ENCODE assay signal across 1 fruit fly cellular context in the genomic region with DNA sequence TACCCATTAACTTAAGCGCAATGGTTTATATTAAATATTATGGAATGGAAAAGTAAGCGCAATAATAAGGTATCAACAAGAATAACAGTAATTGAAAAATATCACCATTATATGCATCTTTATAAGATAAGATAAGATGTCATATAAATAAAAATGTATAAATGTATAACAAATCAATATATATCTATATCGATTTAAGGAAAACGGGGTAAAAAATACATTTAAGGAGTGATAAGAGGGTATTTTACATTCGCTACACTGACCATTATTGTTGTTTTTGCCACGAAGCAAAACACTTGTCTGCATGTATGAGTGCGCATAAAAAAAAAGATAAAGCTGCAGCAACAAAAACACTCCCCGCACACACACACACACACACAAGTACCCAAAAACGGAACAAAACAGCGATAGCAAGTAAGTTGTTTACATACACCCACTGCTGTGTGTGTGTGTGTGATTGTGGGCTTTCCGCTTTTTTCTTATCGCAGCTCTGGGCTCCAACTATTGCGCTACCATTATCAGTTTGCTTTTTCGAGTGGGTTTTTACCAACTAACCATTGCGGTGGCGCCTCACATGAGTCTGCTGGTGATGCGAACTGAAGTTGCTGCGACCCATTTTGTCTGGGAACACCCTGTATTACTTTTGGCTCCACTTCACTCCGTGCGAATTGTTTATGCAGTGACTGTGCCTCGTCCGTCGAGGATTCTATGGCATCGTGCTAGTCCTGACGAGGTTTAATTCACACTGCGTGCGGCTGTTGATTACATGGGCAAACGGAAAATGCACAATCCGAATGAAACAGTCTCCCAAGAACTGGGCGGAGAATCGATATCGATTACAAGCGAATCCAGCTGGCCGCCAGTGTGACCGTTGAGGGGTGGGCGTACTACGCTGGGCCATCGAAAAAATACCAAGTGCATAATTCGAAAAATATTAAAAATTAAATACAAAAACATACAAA.
TF ChIP-seq lines count a peak whose summit lies in the region.

A gene (minus strand): TSS at position 829 of the 962 bp plus-strand sequence.

TF ChIP-seq in whole organism, embryonic, 481 proteins besides CTCF, POLR2A, EP300 and RAD21 (continued from another document and continues in another):
- TF ChIP-seq hkb (optimal IDR thresholded peaks at IDR 0.05; lab: Kevin White, UChicago): no peak
- TF ChIP-seq hkb (GFP tag; IDR thresholded peaks at IDR 0.05; lab: Robert Waterston, UW): peak; percentile 63
- peak; percentile 38 for TF ChIP-seq Fer1 (GFP tag; optimal IDR thresholded peaks at IDR 0.05; lab: Kevin White, UChicago)
- TF ChIP-seq insv (GFP tag; optimal IDR thresholded peaks at IDR 0.05; lab: Kevin White, UChicago): peak in 1 of 2 experiments; percentile 17
- peak; percentile 78 for TF ChIP-seq nmo (GFP tag; optimal IDR thresholded peaks at IDR 0.05; lab: Kevin White, UChicago)
- peak; percentile 15 for TF ChIP-seq lilli (GFP tag; optimal IDR thresholded peaks at IDR 0.05; lab: Kevin White, UChicago)
- no peak for TF ChIP-seq Neu2 (GFP tag; optimal IDR thresholded peaks at IDR 0.05; lab: Kevin White, UChicago; ENCODE audit: borderline replicate concordance)
- TF ChIP-seq tap (tag; optimal IDR thresholded peaks at IDR 0.05; lab: Kevin White, UChicago): peak; percentile 7
- TF ChIP-seq CG9437 (GFP tag; optimal IDR thresholded peaks at IDR 0.05; lab: Kevin White, UChicago): peak; percentile 38
- no peak for TF ChIP-seq Gsc (GFP tag; IDR thresholded peaks at IDR 0.05; lab: Robert Waterston, UW)
- 0 out of 2 replicates have a peak, but pooled peaks have one; percentile 34 for TF ChIP-seq CG4730 (GFP tag; IDR thresholded peaks at IDR 0.05; lab: Robert Waterston, UW)
- TF ChIP-seq CG4404 (GFP tag; IDR thresholded peaks at IDR 0.05; lab: Robert Waterston, UW): no peak
- peak; percentile 19 for TF ChIP-seq CG10431 (GFP tag; optimal IDR thresholded peaks at IDR 0.05; lab: Kevin White, UChicago)
- TF ChIP-seq zen (tag; optimal IDR thresholded peaks at IDR 0.05; lab: Kevin White, UChicago): no peak
- peak; percentile 52; the same call in 1 of the 4 replicates for TF ChIP-seq Dll (GFP tag; IDR thresholded peaks at IDR 0.05; lab: Robert Waterston, UW; ENCODE audit: partially characterized antibody)
- TF ChIP-seq CG10147 (GFP tag; optimal IDR thresholded peaks at IDR 0.05; lab: Kevin White, UChicago): no peak
- peak; percentile 72 for TF ChIP-seq CG15269 (tag; optimal IDR thresholded peaks at IDR 0.05; lab: Kevin White, UChicago)
- TF ChIP-seq dmrt11E (tag; optimal IDR thresholded peaks at IDR 0.05; lab: Kevin White, UChicago): no peak
- TF ChIP-seq pfk (GFP tag; optimal IDR thresholded peaks at IDR 0.05; lab: Kevin White, UChicago): no peak
- peak; percentile 45; the same call in 1 of the 2 replicates for TF ChIP-seq E2f2 (GFP tag; IDR thresholded peaks at IDR 0.05; lab: Robert Waterston, UW)
- TF ChIP-seq CG7928 (GFP tag; optimal IDR thresholded peaks at IDR 0.05; lab: Kevin White, UChicago): peak; percentile 23
- no peak for TF ChIP-seq zen2 (GFP tag; IDR thresholded peaks at IDR 0.05; lab: Robert Waterston, UW; ENCODE audit: partially characterized antibody)
- no peak for TF ChIP-seq CG12071 (GFP tag; optimal IDR thresholded peaks at IDR 0.05; lab: Kevin White, UChicago)
- no peak for TF ChIP-seq pan (optimal IDR thresholded peaks at IDR 0.05; lab: Kevin White, UChicago)
- peak in 1 of 2 experiments; percentile 30 for TF ChIP-seq pan (GFP tag; optimal IDR thresholded peaks at IDR 0.05 in 1 of 2, IDR thresholded peaks at IDR 0.05 in 1 of 2)
- no peak for TF ChIP-seq Ada2b (GFP tag; IDR thresholded peaks at IDR 0.05; lab: Robert Waterston, UW)
- TF ChIP-seq zf30C (GFP tag; optimal IDR thresholded peaks at IDR 0.05; lab: Kevin White, UChicago): peak; percentile 5
- TF ChIP-seq Doc3 (GFP tag; IDR thresholded peaks at IDR 0.05; lab: Robert Waterston, UW; ENCODE audit: partially characterized antibody): no peak
- TF ChIP-seq CG17612 (GFP tag; IDR thresholded peaks at IDR 0.05; lab: Robert Waterston, UW): no peak
- TF ChIP-seq CG3995 (GFP tag; optimal IDR thresholded peaks at IDR 0.05; lab: Kevin White, UChicago): no peak
- no peak for TF ChIP-seq MTF-1 (GFP tag; optimal IDR thresholded peaks at IDR 0.05; lab: Kevin White, UChicago; ENCODE audit: borderline replicate concordance)
- TF ChIP-seq CG6272 (GFP tag; IDR thresholded peaks at IDR 0.05; lab: Robert Waterston, UW): no peak
- peak; percentile 14 for TF ChIP-seq CG17829 (tag; optimal IDR thresholded peaks at IDR 0.05; lab: Kevin White, UChicago)
- TF ChIP-seq NFAT (GFP tag; IDR thresholded peaks at IDR 0.05; lab: Robert Waterston, UW): peak; percentile 28; the same call in 1 of the 2 replicates
- no peak for TF ChIP-seq Max (GFP tag; optimal IDR thresholded peaks at IDR 0.05; lab: Kevin White, UChicago)
- TF ChIP-seq TFAM (GFP tag; optimal IDR thresholded peaks at IDR 0.05; lab: Kevin White, UChicago): no peak
- peak; percentile 38 for TF ChIP-seq Sry-β (GFP tag; optimal IDR thresholded peaks at IDR 0.05; lab: Kevin White, UChicago)
- TF ChIP-seq schlank (tag; optimal IDR thresholded peaks at IDR 0.05; lab: Kevin White, UChicago): peak; percentile 0
- no peak for TF ChIP-seq fru (optimal IDR thresholded peaks at IDR 0.05; lab: Kevin White, UChicago)
- peak; percentile 44 for TF ChIP-seq Asciz (GFP tag; optimal IDR thresholded peaks at IDR 0.05; lab: Kevin White, UChicago)
- TF ChIP-seq lbe (GFP tag; optimal IDR thresholded peaks at IDR 0.05; lab: Kevin White, UChicago): peak; percentile 57
- no peak for TF ChIP-seq Hr39 (optimal IDR thresholded peaks at IDR 0.05; lab: Kevin White, UChicago)
- peak in 1 of 2 experiments; percentile 64 for TF ChIP-seq Pdp1 (GFP tag; optimal IDR thresholded peaks at IDR 0.05; lab: Kevin White, UChicago)
- peak; percentile 33 for TF ChIP-seq Mad (GFP tag; optimal IDR thresholded peaks at IDR 0.05; lab: Kevin White, UChicago)
- TF ChIP-seq CG7839 (tag; optimal IDR thresholded peaks at IDR 0.05; lab: Kevin White, UChicago): peak; percentile 74
- peak; percentile 34 for TF ChIP-seq dm (GFP tag; optimal IDR thresholded peaks at IDR 0.05; lab: Kevin White, UChicago)
- no peak for TF ChIP-seq luna (GFP tag; optimal IDR thresholded peaks at IDR 0.05; lab: Kevin White, UChicago)
- TF ChIP-seq ftz-f1 (GFP tag; optimal IDR thresholded peaks at IDR 0.05; lab: Kevin White, UChicago): peak; percentile 29
- peak; percentile 26; the same call in 1 of the 2 replicates for TF ChIP-seq Ravus (GFP tag; IDR thresholded peaks at IDR 0.05; lab: Robert Waterston, UW)
- no peak for TF ChIP-seq pita (GFP tag; optimal IDR thresholded peaks at IDR 0.05; lab: Kevin White, UChicago)
- peak; percentile 32 for TF ChIP-seq HLH54F (GFP tag; optimal IDR thresholded peaks at IDR 0.05; lab: Kevin White, UChicago)
- peak; percentile 36 for TF ChIP-seq CG15514 (GFP tag; optimal IDR thresholded peaks at IDR 0.05; lab: Kevin White, UChicago)
- TF ChIP-seq Dref (GFP tag; IDR thresholded peaks at IDR 0.05; lab: Robert Waterston, UW): peak; percentile 76
- TF ChIP-seq CG30020 (tag; optimal IDR thresholded peaks at IDR 0.05; lab: Kevin White, UChicago): peak; percentile 61
- peak; percentile 50 for TF ChIP-seq ERR (GFP tag; optimal IDR thresholded peaks at IDR 0.05; lab: Kevin White, UChicago)
- TF ChIP-seq tx (GFP tag; optimal IDR thresholded peaks at IDR 0.05; lab: Kevin White, UChicago): peak; percentile 18
- peak; percentile 63 for TF ChIP-seq CG1603 (tag; optimal IDR thresholded peaks at IDR 0.05; lab: Kevin White, UChicago)
- 0 out of 3 replicates have a peak, but pooled peaks have one; percentile 49 for TF ChIP-seq vnd (GFP tag; IDR thresholded peaks at IDR 0.05; lab: Robert Waterston, UW; ENCODE audit: partially characterized antibody)
- peak; percentile 64 for TF ChIP-seq CG34422 (GFP tag; IDR thresholded peaks at IDR 0.05; lab: Robert Waterston, UW)
- no peak for TF ChIP-seq sima (GFP tag; optimal IDR thresholded peaks at IDR 0.05; lab: Kevin White, UChicago)
- TF ChIP-seq grau (tag; optimal IDR thresholded peaks at IDR 0.05; lab: Kevin White, UChicago): peak; percentile 73
- TF ChIP-seq Chrac-16 (GFP tag; optimal IDR thresholded peaks at IDR 0.05; lab: Kevin White, UChicago): no peak
- peak; percentile 28 for TF ChIP-seq eyg (GFP tag; optimal IDR thresholded peaks at IDR 0.05; lab: Kevin White, UChicago)
- peak; percentile 8 for TF ChIP-seq HHEX (GFP tag; optimal IDR thresholded peaks at IDR 0.05; lab: Kevin White, UChicago)
- TF ChIP-seq stc (GFP tag; IDR thresholded peaks at IDR 0.05; lab: Robert Waterston, UW): peak; percentile 63
- TF ChIP-seq CG10462 (GFP tag; optimal IDR thresholded peaks at IDR 0.05; lab: Kevin White, UChicago): no peak
- TF ChIP-seq Scr (GFP tag; IDR thresholded peaks at IDR 0.05; lab: Robert Waterston, UW; ENCODE audit: partially characterized antibody): peak; percentile 46
- TF ChIP-seq CG11560 (tag; IDR thresholded peaks at IDR 0.05; lab: Robert Waterston, UW): no peak
- TF ChIP-seq pum (GFP tag; optimal IDR thresholded peaks at IDR 0.05; lab: Kevin White, UChicago): no peak
- peak; percentile 26 for TF ChIP-seq cwo (GFP tag; optimal IDR thresholded peaks at IDR 0.05; lab: Kevin White, UChicago)
- no peak for TF ChIP-seq CG8478 (optimal IDR thresholded peaks at IDR 0.05; lab: Kevin White, UChicago)
- peak; percentile 68 for TF ChIP-seq CG18262 (tag; optimal IDR thresholded peaks at IDR 0.05; lab: Kevin White, UChicago)
- peak; percentile 64 for TF ChIP-seq gro (GFP tag; optimal IDR thresholded peaks at IDR 0.05; lab: Kevin White, UChicago)
- TF ChIP-seq CG15601 (tag; optimal IDR thresholded peaks at IDR 0.05; lab: Kevin White, UChicago): no peak
- no peak for TF ChIP-seq CG10321 (GFP tag; IDR thresholded peaks at IDR 0.05; lab: Robert Waterston, UW)
- TF ChIP-seq Dbx (GFP tag; IDR thresholded peaks at IDR 0.05; lab: Robert Waterston, UW): no peak
- 0 out of 2 replicates have a peak, but pooled peaks have one; percentile 30 for TF ChIP-seq ranshi (GFP tag; IDR thresholded peaks at IDR 0.05; lab: Robert Waterston, UW)
- TF ChIP-seq CG3163 (GFP tag; optimal IDR thresholded peaks at IDR 0.05; lab: Kevin White, UChicago): peak; percentile 39
- peak; percentile 65 for TF ChIP-seq CG12659 (GFP tag; optimal IDR thresholded peaks at IDR 0.05; lab: Kevin White, UChicago)
- peak; percentile 20 for TF ChIP-seq repo (GFP tag; optimal IDR thresholded peaks at IDR 0.05; lab: Kevin White, UChicago)
- TF ChIP-seq bigmax (GFP tag; optimal IDR thresholded peaks at IDR 0.05; lab: Kevin White, UChicago): peak; percentile 36
- 0 out of 2 replicates have a peak, but pooled peaks have one; percentile 9 for TF ChIP-seq CG32767 (GFP tag; IDR thresholded peaks at IDR 0.05; lab: Robert Waterston, UW)
- no peak for TF ChIP-seq CG12236 (GFP tag; optimal IDR thresholded peaks at IDR 0.05; lab: Kevin White, UChicago)
- no peak for TF ChIP-seq tup (GFP tag; optimal IDR thresholded peaks at IDR 0.05; lab: Kevin White, UChicago)
- peak; percentile 56 for TF ChIP-seq Bgb (GFP tag; IDR thresholded peaks at IDR 0.05; lab: Robert Waterston, UW; ENCODE audit: partially characterized antibody)
- no peak; the same call in 1 of the 2 replicates for TF ChIP-seq Adf1 (GFP tag; IDR thresholded peaks at IDR 0.05; lab: Robert Waterston, UW)
- no peak for TF ChIP-seq hth (optimal IDR thresholded peaks at IDR 0.05; lab: Kevin White, UChicago)
- TF ChIP-seq fd3F (GFP tag; optimal IDR thresholded peaks at IDR 0.05; lab: Kevin White, UChicago): no peak
- no peak for TF ChIP-seq Atf3 (GFP tag; optimal IDR thresholded peaks at IDR 0.05; lab: Kevin White, UChicago)
- TF ChIP-seq BtbVII (GFP tag; optimal IDR thresholded peaks at IDR 0.05; lab: Kevin White, UChicago): peak; percentile 23
- no peak for TF ChIP-seq Spps (tag; optimal IDR thresholded peaks at IDR 0.05; lab: Kevin White, UChicago)
- peak; percentile 46 for TF ChIP-seq Meics (GFP tag; optimal IDR thresholded peaks at IDR 0.05; lab: Kevin White, UChicago)
- peak; percentile 52; the same call in 2 of the 3 replicates for TF ChIP-seq CG11695 (GFP tag; IDR thresholded peaks at IDR 0.05; lab: Robert Waterston, UW)
- TF ChIP-seq CG7963 (GFP tag; IDR thresholded peaks at IDR 0.05; lab: Robert Waterston, UW; ENCODE audit: partially characterized antibody): no peak
- TF ChIP-seq CG4854 (GFP tag; optimal IDR thresholded peaks at IDR 0.05; lab: Kevin White, UChicago): no peak
- TF ChIP-seq zfh1 (GFP tag; IDR thresholded peaks at IDR 0.05; lab: Robert Waterston, UW): no peak
- TF ChIP-seq nerfin-1 (tag; optimal IDR thresholded peaks at IDR 0.05; lab: Kevin White, UChicago): peak; percentile 34
- peak; percentile 1 for TF ChIP-seq Hsf (GFP tag; optimal IDR thresholded peaks at IDR 0.05; lab: Kevin White, UChicago)
- TF ChIP-seq Mrtf (GFP tag; IDR thresholded peaks at IDR 0.05; lab: Robert Waterston, UW): no peak
- peak; percentile 50; the same call in 1 of the 2 replicates for TF ChIP-seq CG42726 (GFP tag; IDR thresholded peaks at IDR 0.05; lab: Robert Waterston, UW; ENCODE audit: partially characterized antibody)
- peak; percentile 72 for TF ChIP-seq CG13424 (tag; optimal IDR thresholded peaks at IDR 0.05; lab: Kevin White, UChicago)
- no peak; the same call in 1 of the 2 replicates for TF ChIP-seq bbx (GFP tag; IDR thresholded peaks at IDR 0.05; lab: Robert Waterston, UW; ENCODE audit: partially characterized antibody)
- TF ChIP-seq CG1529 (GFP tag; optimal IDR thresholded peaks at IDR 0.05; lab: Kevin White, UChicago): peak; percentile 6
- no peak for TF ChIP-seq bab2 (GFP tag; optimal IDR thresholded peaks at IDR 0.05; lab: Kevin White, UChicago)
- peak; percentile 86 for TF ChIP-seq CG9797 (GFP tag; optimal IDR thresholded peaks at IDR 0.05; lab: Kevin White, UChicago)
- peak; percentile 72 for TF ChIP-seq Sox102F (GFP tag; optimal IDR thresholded peaks at IDR 0.05; lab: Kevin White, UChicago)
- TF ChIP-seq crc (GFP tag; optimal IDR thresholded peaks at IDR 0.05; lab: Kevin White, UChicago): peak; percentile 17
- TF ChIP-seq chm (GFP tag; IDR thresholded peaks at IDR 0.05; lab: Robert Waterston, UW): peak; percentile 72
- no peak for TF ChIP-seq CG18764 (GFP tag; optimal IDR thresholded peaks at IDR 0.05; lab: Kevin White, UChicago)
- peak; percentile 3 for TF ChIP-seq CG6654 (GFP tag; optimal IDR thresholded peaks at IDR 0.05; lab: Kevin White, UChicago)
- no peak for TF ChIP-seq CG1024 (GFP tag; IDR thresholded peaks at IDR 0.05; lab: Robert Waterston, UW)
- TF ChIP-seq da (GFP tag; optimal IDR thresholded peaks at IDR 0.05; lab: Kevin White, UChicago): no peak
- TF ChIP-seq B-H1 (GFP tag; IDR thresholded peaks at IDR 0.05; lab: Robert Waterston, UW): no peak
- TF ChIP-seq NC2α (GFP tag; optimal IDR thresholded peaks at IDR 0.05; lab: Kevin White, UChicago): no peak
- TF ChIP-seq CG15011 (GFP tag; optimal IDR thresholded peaks at IDR 0.05; lab: Kevin White, UChicago): peak; percentile 6
- TF ChIP-seq Xrp1 (GFP tag; IDR thresholded peaks at IDR 0.05; lab: Robert Waterston, UW): peak; percentile 45; the same call in 1 of the 2 replicates
- TF ChIP-seq CG33213 (GFP tag; optimal IDR thresholded peaks at IDR 0.05; lab: Kevin White, UChicago): peak; percentile 53
